Fruit fly (Drosophila melanogaster): ENCODE data around the gene Ror.

DNA sequence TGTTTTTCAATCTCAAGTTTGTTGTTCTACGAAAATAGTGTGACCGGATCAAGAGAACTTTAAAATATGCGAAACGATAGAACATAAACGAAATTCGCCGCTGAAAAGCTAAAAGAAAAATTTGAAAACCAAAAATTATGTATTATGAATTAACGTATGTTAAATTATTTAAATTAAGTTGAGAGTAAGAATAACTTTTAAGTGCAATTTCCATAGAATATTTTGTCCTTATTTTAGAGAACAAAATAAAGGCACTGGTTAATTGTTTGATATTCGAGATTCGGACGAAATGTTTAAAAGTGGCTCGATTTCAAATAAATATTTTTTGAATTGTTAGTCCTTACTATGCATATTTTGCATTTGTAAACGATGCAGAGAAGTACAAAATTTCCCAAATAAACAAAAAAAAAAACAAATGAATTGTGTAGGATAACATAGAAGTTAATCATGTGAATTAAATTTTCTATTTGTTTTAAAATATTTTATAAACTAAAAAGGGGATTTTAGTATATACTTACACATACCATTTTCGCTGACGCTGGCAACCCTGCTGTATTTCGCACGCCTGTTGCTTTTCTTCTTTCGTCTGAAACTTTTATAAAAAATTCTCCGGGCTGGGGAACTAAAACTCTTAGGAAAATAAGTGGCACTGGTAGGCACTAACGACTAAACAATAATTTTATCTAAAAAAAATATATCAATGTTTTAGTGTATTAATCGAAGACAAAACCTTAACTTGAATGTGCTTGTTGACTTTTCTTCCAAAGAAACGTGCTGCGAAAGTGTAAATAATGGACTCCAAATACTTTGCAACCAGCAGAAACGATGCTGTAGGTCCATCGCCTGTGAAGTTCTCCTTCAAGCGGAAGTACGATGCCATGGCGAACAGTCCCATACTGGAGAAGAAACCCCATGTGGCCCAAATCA is 40.7 kb upstream of the Ror start, which contains the start of the genes CG5727 and ath:
- TF ChIP-seq CG13204 (GFP tag; optimal IDR thresholded peaks at IDR 0.05) (no peak), CG8159 (tag; optimal IDR thresholded peaks at IDR 0.05) (no peak), CG14655 (GFP tag; optimal IDR thresholded peaks at IDR 0.05) (no peak), CG12605 (GFP tag; IDR thresholded peaks at IDR 0.05) (no peak), rn (GFP tag; IDR thresholded peaks at IDR 0.05) (no peak), CG10348 (GFP tag; IDR thresholded peaks at IDR 0.05) (no peak), EcR (GFP tag; optimal IDR thresholded peaks at IDR 0.05) (no peak), Pif1A (GFP tag; optimal IDR thresholded peaks at IDR 0.05) (no peak), Snoo (tag; optimal IDR thresholded peaks at IDR 0.05) (no peak)

All from whole organism, pupa.